Fruit fly (Drosophila melanogaster) S2 (cell line): ENCODE measurements around the gene Ccp84Ae.

Experiments used
- CG8478 ChIP-seq: fragments of >200 bp; optimal IDR thresholded peaks from 2 replicates; lab custom pipeline; 2018
- CTCF ChIP-seq, 2 experiments: fragments of >200 bp; optimal IDR thresholded peaks; 2 replicates each; lab custom pipeline; 2018

DNA sequence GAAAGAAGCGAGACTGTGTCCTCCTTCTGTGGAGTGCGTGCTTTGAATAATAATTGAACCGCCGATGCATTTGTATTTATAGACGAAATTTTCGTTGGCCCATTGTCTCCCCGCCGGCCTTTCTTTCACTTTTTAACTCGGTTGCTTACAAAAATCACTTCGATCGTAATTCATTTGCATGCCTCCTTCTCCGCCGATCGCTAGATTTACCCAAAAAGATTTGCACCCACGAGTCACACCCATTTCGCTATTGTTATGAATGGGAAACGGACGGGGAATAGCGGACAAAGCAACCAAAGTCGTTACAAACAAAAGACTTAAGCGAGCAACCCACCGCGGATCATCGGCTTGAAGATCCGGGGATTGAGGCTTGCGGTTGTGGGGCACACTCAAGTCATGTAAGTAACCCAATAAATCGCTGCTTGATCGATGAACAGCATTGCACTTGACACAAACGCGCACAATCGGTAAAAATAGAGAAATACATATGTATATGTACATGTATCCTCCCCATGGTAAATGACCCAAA lies 4.7 kb upstream of the Ccp84Ae start, which contains the start of gene Ccp84Ac:
- TF ChIP-seq CG8478 (lab: Kevin White, UChicago) (no peak), CTCF (optimal IDR thresholded peaks at IDR 0.05; lab: Kevin White, UChicago) (no peak)
